Worm (Caenorhabditis elegans) whole organism, L1 larva: ENCODE data around the gene C01G10.5.
"Not testable (repeated sequence)": the region's sequence is repeated elsewhere in the genome, so short reads cannot be mapped to it uniquely, and the experiment has no call there.

Experiments
- C34B4.2 ChIP-seq: sonication (generic microtip); optimal IDR thresholded peaks from 2 replicates; lab custom pipeline; 2017; ENCODE audit warnings: mild to moderate bottlenecking, missing genetic modification characterization, missing compliant biosample characterization
- aha-1 ChIP-seq: fragments of 150-350 bp; optimal IDR thresholded peaks from 2 replicates; lab custom pipeline; 2014; ENCODE audit warnings: missing biosample characterization, missing genetic modification characterization
- alr-1 ChIP-seq: fragments of 200-800 bp; sonication (Bioruptor generic); optimal IDR thresholded peaks from 2 replicates; lab custom pipeline; 2018; ENCODE audit warnings: borderline replicate concordance, mild to moderate bottlenecking, missing genetic modification characterization, missing compliant biosample characterization
- aly-2 ChIP-seq: fragments of 150-350 bp; optimal IDR thresholded peaks from 2 replicates; lab custom pipeline; 2014; ENCODE audit warnings: missing biosample characterization, missing genetic modification characterization
- blmp-1 ChIP-seq: fragments of 150-350 bp; optimal IDR thresholded peaks from 2 replicates; lab custom pipeline; 2014; ENCODE audit warnings: missing biosample characterization, missing genetic modification characterization
- ceh-88 ChIP-seq: fragments of 200-800 bp; sonication (Bioruptor generic); IDR thresholded peaks from 2 replicates; pipeline ENCODE4 v1.3.6; 2022; ENCODE audit warnings: missing genetic modification characterization, missing compliant biosample characterization
- ceh-90 ChIP-seq: sonication (generic microtip); optimal IDR thresholded peaks from 2 replicates; lab custom pipeline; 2016; ENCODE audit warnings: missing genetic modification characterization, missing compliant biosample characterization
- ces-1 ChIP-seq: fragments of 150-350 bp; optimal IDR thresholded peaks from 2 replicates; lab custom pipeline; 2014; ENCODE audit warnings: missing biosample characterization, missing genetic modification reagents, missing genetic modification characterization
- efl-1 ChIP-seq, 4 experiments: fragments of 150-350 bp; optimal IDR thresholded peaks in 3 of 4; peaks in 1 of 4; 1 replicate in 1 of 4; 2 replicates in 3 of 4; lab custom pipeline; 2014; ENCODE audit warnings: missing biosample characterization in 2 of 4, missing genetic modification characterization in 2 of 4, missing genetic modification reagents in 2 of 4
- efl-3 ChIP-seq: fragments of 200-800 bp; sonication (Bioruptor generic); optimal IDR thresholded peaks from 2 replicates; lab custom pipeline; 2018; ENCODE audit warnings: mild to moderate bottlenecking, missing genetic modification characterization, missing compliant biosample characterization
- elt-2 ChIP-seq: sonication (generic microtip); optimal IDR thresholded peaks from 2 replicates; lab custom pipeline; 2016; ENCODE audit warnings: missing genetic modification characterization, mild to moderate bottlenecking, inconsistent platforms, missing compliant biosample characterization, missing genetic modification reagents
- ets-5 ChIP-seq: fragments of 200-800 bp; sonication (Bioruptor generic); IDR thresholded peaks from 2 replicates; pipeline ENCODE4 v1.3.6; 2022; ENCODE audit warnings: missing genetic modification characterization, missing compliant biosample characterization
- fkh-8 ChIP-seq: sonication (generic microtip); optimal IDR thresholded peaks from 2 replicates; lab custom pipeline; 2016; ENCODE audit warnings: mild to moderate bottlenecking, missing genetic modification characterization, missing compliant biosample characterization
- fos-1 ChIP-seq: fragments of 150-350 bp; optimal IDR thresholded peaks from 2 replicates; lab custom pipeline; 2014; ENCODE audit warnings: missing biosample characterization, missing genetic modification characterization
- hpl-2 ChIP-seq: fragments of 150-350 bp; optimal IDR thresholded peaks from 2 replicates; lab custom pipeline; 2014; ENCODE audit warnings: missing biosample characterization, missing genetic modification reagents, missing genetic modification characterization
- isw-1 ChIP-seq: fragments of 200-800 bp; sonication (Bioruptor generic); IDR thresholded peaks from 2 replicates; pipeline ENCODE4 v1.3.6; 2022; ENCODE audit warnings: missing genetic modification characterization, missing compliant biosample characterization
- jun-1 ChIP-seq: fragments of 150-350 bp; optimal IDR thresholded peaks from 2 replicates; lab custom pipeline; 2014; ENCODE audit warnings: missing biosample characterization, missing genetic modification reagents, missing genetic modification characterization
- lin-14 ChIP-seq: fragments of 200-800 bp; sonication (Bioruptor generic); optimal IDR thresholded peaks from 2 replicates; lab custom pipeline; 2018; ENCODE audit warnings: mild to moderate bottlenecking, missing genetic modification characterization, moderate library complexity, missing compliant biosample characterization
- lin-15B ChIP-seq: fragments of 150-350 bp; sonication (generic microtip); optimal IDR thresholded peaks from 3 replicates; lab custom pipeline; 2014; ENCODE audit warnings: missing biosample characterization, missing genetic modification characterization
- lin-35 ChIP-seq, 2 experiments: fragments of 150-350 bp; optimal IDR thresholded peaks; 2 replicates each; lab custom pipeline; 2014; ENCODE audit warnings: missing biosample characterization in 2 of 2, missing genetic modification characterization in 2 of 2, missing genetic modification reagents in 2 of 2
- mab-9 ChIP-seq: fragments of 200-800 bp; sonication (Bioruptor generic); IDR thresholded peaks from 2 replicates; pipeline ENCODE4 v1.3.6; 2022; ENCODE audit warnings: missing genetic modification reagents, missing genetic modification characterization, missing compliant biosample characterization
- mep-1 ChIP-seq: fragments of 150-350 bp; optimal IDR thresholded peaks from 2 replicates; lab custom pipeline; 2014; ENCODE audit warnings: missing biosample characterization, missing genetic modification characterization
- nhr-11 ChIP-seq: fragments of 150-350 bp; optimal IDR thresholded peaks from 2 replicates; lab custom pipeline; 2014; ENCODE audit warnings: missing biosample characterization, missing genetic modification characterization
- nhr-20 ChIP-seq: sonication (generic microtip); optimal IDR thresholded peaks from 2 replicates; lab custom pipeline; 2016; ENCODE audit warnings: mild to moderate bottlenecking, missing genetic modification characterization, missing compliant biosample characterization
- nhr-71 ChIP-seq: sonication (generic microtip); optimal IDR thresholded peaks from 2 replicates; lab custom pipeline; 2016; ENCODE audit warnings: mild to moderate bottlenecking, missing genetic modification characterization, moderate library complexity, missing compliant biosample characterization
- nhr-77 ChIP-seq: fragments of 150-350 bp; optimal IDR thresholded peaks from 2 replicates; lab custom pipeline; 2014; ENCODE audit warnings: missing biosample characterization, missing genetic modification characterization
- nhr-85 ChIP-seq: sonication (generic microtip); peaks from one replicate; lab custom pipeline; 2016; ENCODE audit warnings: missing genetic modification characterization, inconsistent platforms, missing compliant biosample characterization
- pqm-1 ChIP-seq: sonication (generic microtip); optimal IDR thresholded peaks from 3 replicates; lab custom pipeline; 2017; ENCODE audit warnings: missing biosample characterization, missing genetic modification characterization
- rnt-1 ChIP-seq: sonication (generic microtip); optimal IDR thresholded peaks from 2 replicates; lab custom pipeline; 2016; ENCODE audit warnings: mild to moderate bottlenecking, missing genetic modification characterization, moderate library complexity, missing compliant biosample characterization
- skn-1 ChIP-seq: fragments of 150-350 bp; optimal IDR thresholded peaks from 2 replicates; lab custom pipeline; 2014; ENCODE audit warnings: missing biosample characterization, missing genetic modification characterization
- snu-23 ChIP-seq: sonication (generic microtip); optimal IDR thresholded peaks from 2 replicates; lab custom pipeline; 2016; ENCODE audit warnings: missing genetic modification characterization, missing compliant biosample characterization
- tbx-2 ChIP-seq: sonication (generic microtip); optimal IDR thresholded peaks from 2 replicates; lab custom pipeline; 2016; ENCODE audit warnings: missing genetic modification characterization, missing compliant biosample characterization
- unc-130 ChIP-seq: fragments of 150-350 bp; optimal IDR thresholded peaks from 2 replicates; lab custom pipeline; 2017; ENCODE audit warnings: missing biosample characterization, missing genetic modification characterization, inconsistent platforms
- vab-15 ChIP-seq: sonication (generic microtip); optimal IDR thresholded peaks from 2 replicates; lab custom pipeline; 2017; ENCODE audit warnings: missing genotype, mild to moderate bottlenecking, missing genetic modification characterization, missing compliant biosample characterization
- ztf-4 ChIP-seq: fragments of 150-350 bp; optimal IDR thresholded peaks from 2 replicates; lab custom pipeline; 2014; ENCODE audit warnings: missing biosample characterization, missing genetic modification characterization

Gene C01G10.5

ce11 chrV:15132423-15132822 is 43.1 kb upstream of the C01G10.5 start, which contains the start of gene str-171:
str-171 (minus strand) TSS chrV:15132523.
- TF ChIP-seq efl-1 (optimal IDR thresholded peaks at IDR 0.05; lab: Kevin White, UChicago) (no peak), efl-1 (GFP tag; optimal IDR thresholded peaks at IDR 0.05 in 1 of 2; lab: Kevin White, UChicago) (peak in 1 of 2 experiments; percentile 39), nhr-11 (tag; lab: Kevin White, UChicago) (no peak)
- TF ChIP-seq, all 84 proteins: peak for 1

- TF ChIP-seq aha-1 (tag; lab: Kevin White, UChicago) (no peak), lin-15B (tag; lab: Kevin White, UChicago) (no peak), blmp-1 (no peak), vab-15 (tag; lab: Kevin White, UChicago) (no peak), fkh-8 (tag; lab: Kevin White, UChicago) (no peak), pqm-1 (tag; lab: Kevin White, UChicago) (no peak), ztf-4 (tag; lab: Kevin White, UChicago) (no peak), nhr-85 (tag; lab: Kevin White, UChicago) (no peak), mep-1 (tag; lab: Kevin White, UChicago) (no peak), jun-1 (tag; lab: Kevin White, UChicago) (no peak), lin-35 (GFP tag; optimal IDR thresholded peaks at IDR 0.05; lab: Kevin White, UChicago) (no peak), nhr-71 (tag; lab: Kevin White, UChicago) (no peak)
Measured at ce11 chrV:15127955-15128354, 38.6 kb upstream of the C01G10.5 start, which contains the start of gene srr-7. srr-7 (plus strand) TSS chrV:15128255.

ce11 chrV:15127413-15127812 is 38.1 kb upstream of the C01G10.5 start, which contains the start of gene srj-27:
srj-27 (minus strand) TSS chrV:15127513.
- no peak for TF ChIP-seq ceh-90 (tag; lab: Kevin White, UChicago)
- TF ChIP-seq, all 84 proteins: peak for 0

- not testable (repeated sequence) for TF ChIP-seq blmp-1; rnt-1; skn-1 (tag; lab: Kevin White, UChicago)
Measured at ce11 chrV:15125162-15125561, 35.8 kb upstream of the C01G10.5 start, which contains the start of gene ugt-30. ugt-30 (minus strand) TSS chrV:15125262.

ce11 chrV:15119517-15119916 is 30.2 kb upstream of the C01G10.5 start, which contains the start of gene flor-1:
flor-1 (minus strand) TSS chrV:15119617.
- no peak for TF ChIP-seq ceh-88 (GFP tag; lab: Robert Waterston, UW)
- TF ChIP-seq nhr-20 = peak; percentile 18
- TF ChIP-seq mab-9 (GFP tag; lab: Robert Waterston, UW) = no peak
- no peak for TF ChIP-seq fos-1 (tag; lab: Kevin White, UChicago)
- TF ChIP-seq ets-5 (GFP tag; lab: Robert Waterston, UW) = no peak

ce11 chrV:15115968-15116367 is 26.6 kb upstream of the C01G10.5 start, which contains the start of gene T01G5.8:
T01G5.8 (plus strand) TSS chrV:15116268.
- not testable (repeated sequence) for TF ChIP-seq unc-130 (tag; lab: Kevin White, UChicago); mab-9 (GFP tag; lab: Robert Waterston, UW); ces-1 (GFP tag; lab: Kevin White, UChicago)
- TF ChIP-seq, all 84 proteins: peak for 0; not testable (repeated sequence) for 84

- TF ChIP-seq elt-2 (tag; lab: Kevin White, UChicago) (no peak), mep-1 (tag; lab: Kevin White, UChicago) (no peak), hpl-2 (GFP tag; lab: Kevin White, UChicago) (no peak), ets-5 (GFP tag; lab: Robert Waterston, UW) (no peak), tbx-2 (no peak), C34B4.2 (tag; lab: Kevin White, UChicago) (no peak), lin-14 (GFP tag; lab: Kevin White, UChicago) (no peak), aly-2 (no peak), efl-3 (GFP tag; lab: Kevin White, UChicago) (no peak), pqm-1 (tag; lab: Kevin White, UChicago) (no peak), alr-1 (no peak), ces-1 (GFP tag; lab: Kevin White, UChicago) (no peak), snu-23 (GFP tag; lab: Kevin White, UChicago) (no peak), isw-1 (GFP tag; lab: Robert Waterston, UW) (no peak), nhr-77 (no peak), fkh-8 (tag; lab: Kevin White, UChicago) (no peak), nhr-20 (no peak)
Measured at ce11 chrV:15113992-15114391, 24.7 kb upstream of the C01G10.5 start, which contains the start of gene T01G5.6. T01G5.6 (minus strand) TSS chrV:15114092.
